Worm (Caenorhabditis elegans) whole organism, L1 larva: ENCODE results near the gene T25E12.16.

ENCODE experiments used
- fkh-8 ChIP-seq: sonication (generic microtip); optimal IDR thresholded peaks from 2 replicates; lab custom pipeline; 2016; ENCODE audit warnings: mild to moderate bottlenecking, missing genetic modification characterization, missing compliant biosample characterization
- nhr-12 ChIP-seq: sonication (generic microtip); optimal IDR thresholded peaks from 2 replicates; lab custom pipeline; 2017; ENCODE audit warnings: missing biosample characterization, missing genetic modification characterization
- pax-3 ChIP-seq: fragments of 200-800 bp; sonication (Bioruptor generic); optimal IDR thresholded peaks from 2 replicates; lab custom pipeline; 2018; ENCODE audit warnings: mild to moderate bottlenecking, missing genetic modification characterization, moderate library complexity, missing compliant biosample characterization
- rnt-1 ChIP-seq: sonication (generic microtip); optimal IDR thresholded peaks from 2 replicates; lab custom pipeline; 2016; ENCODE audit warnings: mild to moderate bottlenecking, missing genetic modification characterization, moderate library complexity, missing compliant biosample characterization
- snpc-4 ChIP-seq: fragments of 150-350 bp; optimal IDR thresholded peaks from 2 replicates; lab custom pipeline; 2014; ENCODE audit warnings: missing biosample characterization, missing genetic modification characterization

DNA sequence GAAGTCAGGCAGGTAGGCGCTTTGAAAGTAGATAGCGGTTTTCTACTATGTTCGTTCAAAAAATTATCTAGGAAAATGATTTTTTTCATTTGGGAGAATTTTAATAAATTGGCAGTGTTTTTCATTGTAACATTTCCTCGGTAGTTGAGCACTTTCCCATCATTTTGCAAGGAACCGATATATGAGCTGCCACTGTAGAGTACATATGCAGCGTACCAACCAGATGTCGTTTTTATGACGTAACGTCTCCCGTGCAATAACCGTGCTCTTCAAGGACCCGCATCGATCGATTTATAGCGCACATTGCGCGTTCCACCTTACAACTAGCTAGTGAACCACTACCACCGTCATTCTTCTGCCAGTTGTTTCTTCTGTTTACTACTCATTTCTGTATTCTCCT is 8.5 kb upstream of the T25E12.16 start, which contains the start of gene T25E12.6:
- TF ChIP-seq rnt-1 (tag; lab: Kevin White, UChicago) (no peak), nhr-12 (no peak), pax-3 (tag; lab: Kevin White, UChicago) (no peak), snpc-4 (no peak), fkh-8 (no peak)
